Worm (Caenorhabditis elegans): ENCODE results near the gene nhr-167.
"Not testable (repeated sequence)": the region's sequence is repeated elsewhere in the genome, so short reads cannot be mapped to it uniquely, and the experiment has no call there.

Gene nhr-167

DNA sequence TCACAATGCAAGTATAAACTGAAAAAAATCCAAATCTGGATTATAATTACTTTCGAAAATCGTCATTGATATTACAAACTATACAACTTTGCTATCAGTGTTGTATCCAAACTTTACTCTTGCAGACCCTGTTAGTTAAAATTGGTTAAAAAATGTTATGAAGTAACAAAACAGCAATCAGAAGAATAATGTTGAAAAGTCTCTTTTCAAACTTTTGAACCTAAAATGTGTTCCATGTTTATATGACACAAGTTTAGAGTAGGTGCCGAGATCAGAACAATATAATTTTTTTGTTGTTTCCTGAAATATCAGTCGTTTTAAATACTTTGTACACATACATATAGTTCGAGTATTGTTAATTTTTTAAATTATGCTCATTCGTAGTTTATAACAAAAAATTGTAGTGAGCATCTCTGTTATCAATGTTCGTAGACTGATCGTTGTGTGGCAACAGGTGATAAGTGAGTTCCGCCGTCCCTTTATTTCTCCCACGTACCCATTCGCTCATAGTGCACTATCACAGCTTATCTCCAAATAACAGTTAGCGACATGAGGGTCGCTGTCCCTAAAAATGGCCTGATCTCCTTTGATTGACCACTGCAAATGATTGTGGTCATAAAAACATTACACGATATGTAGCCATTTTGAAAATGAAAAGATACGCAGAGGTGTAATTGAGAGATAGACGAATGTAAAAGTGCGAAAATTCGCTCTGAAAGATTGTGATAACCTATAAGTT, 19.7 kb downstream of the nhr-167 start:
- no peak for TF ChIP-seq ets-7 (tag; optimal IDR thresholded peaks at IDR 0.05)
- no peak for TF ChIP-seq ama-1 (optimal IDR thresholded peaks at IDR 0.05)
- TF ChIP-seq ceh-13 (GFP tag; optimal IDR thresholded peaks at IDR 0.05) = no peak
- TF ChIP-seq pes-1 (GFP tag; IDR thresholded peaks at IDR 0.05) = no peak
- no peak for TF ChIP-seq hmbx-1 (tag; optimal IDR thresholded peaks at IDR 0.05)
- no peak for TF ChIP-seq sea-1 (GFP tag; conservative IDR thresholded peaks at IDR 0.05)
- no peak for TF ChIP-seq scrt-1 (GFP tag; IDR thresholded peaks at IDR 0.05)

ce11 chrX:11961103-11961502, 20.8 kb downstream of the nhr-167 start, which contains the start of gene C49F5.13:
Gene C49F5.13, plus strand, starts transcription at chrX:11961403.
- TF ChIP-seq pes-1 (GFP tag; IDR thresholded peaks at IDR 0.05); aly-1 (tag; optimal IDR thresholded peaks at IDR 0.05); hmg-4 (GFP tag; optimal IDR thresholded peaks at IDR 0.05): not testable (repeated sequence)

ce11 chrX:11959838-11960237, 22.0 kb downstream of the nhr-167 start, which contains the start of gene C49F5.8:
Gene C49F5.8, plus strand, starts transcription at chrX:11960138.
- TF ChIP-seq ceh-36 (tag; optimal IDR thresholded peaks at IDR 0.05) = no peak
- no peak for TF ChIP-seq hmbx-1 (tag; optimal IDR thresholded peaks at IDR 0.05)
- no peak for TF ChIP-seq ama-1 (optimal IDR thresholded peaks at IDR 0.05)
- TF ChIP-seq F13C5.2 (tag; optimal IDR thresholded peaks at IDR 0.05) = no peak
- TF ChIP-seq ets-7 (tag; optimal IDR thresholded peaks at IDR 0.05) = no peak
- no peak for TF ChIP-seq aly-1 (tag; optimal IDR thresholded peaks at IDR 0.05)
- no peak for TF ChIP-seq tra-4 (tag; optimal IDR thresholded peaks at IDR 0.05)
- no peak for TF ChIP-seq B0310.2 (tag; optimal IDR thresholded peaks at IDR 0.05)
- no peak for TF ChIP-seq hmg-4 (GFP tag; optimal IDR thresholded peaks at IDR 0.05)
- no peak for TF ChIP-seq pes-1 (GFP tag; IDR thresholded peaks at IDR 0.05)
- no peak for TF ChIP-seq scrt-1 (GFP tag; IDR thresholded peaks at IDR 0.05)
- no peak for TF ChIP-seq tbx-37 (GFP tag; conservative IDR thresholded peaks at IDR 0.05)
- TF ChIP-seq flt-1 (GFP tag; IDR thresholded peaks at IDR 0.05) = no peak
- no peak for TF ChIP-seq ceh-13 (GFP tag; optimal IDR thresholded peaks at IDR 0.05)
- TF ChIP-seq hnd-1 (tag; optimal IDR thresholded peaks at IDR 0.05) = no peak

DNA sequence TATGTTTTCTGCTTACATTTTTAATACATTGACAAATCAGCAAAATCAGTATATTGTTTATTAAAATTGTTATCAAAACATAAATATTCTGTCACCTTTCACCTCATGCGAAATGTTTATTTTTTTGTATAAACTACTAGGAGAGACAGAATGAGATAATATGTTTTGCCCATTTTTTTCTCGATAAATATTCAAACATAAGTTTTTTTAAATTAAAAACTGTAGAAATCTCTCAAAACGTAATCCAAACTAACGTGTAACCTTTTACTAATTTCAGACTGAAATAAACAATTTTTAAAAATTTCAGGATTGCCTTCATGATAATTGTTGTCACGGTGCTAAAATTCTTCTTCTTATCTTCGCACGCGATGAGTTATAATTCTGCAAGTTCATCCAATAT, 24.6 kb downstream of the nhr-167 start, which contains the start of gene T08D10.5:
Gene T08D10.5 (plus strand): TSS at position 301 of the 400 bp plus-strand sequence.
- TF ChIP-seq scrt-1 (GFP tag; IDR thresholded peaks at IDR 0.05) (no peak), ets-7 (tag; optimal IDR thresholded peaks at IDR 0.05) (no peak), aly-1 (tag; optimal IDR thresholded peaks at IDR 0.05) (no peak), ama-1 (optimal IDR thresholded peaks at IDR 0.05) (no peak), hnd-1 (tag; optimal IDR thresholded peaks at IDR 0.05) (no peak), flt-1 (GFP tag; IDR thresholded peaks at IDR 0.05) (no peak), hmg-4 (GFP tag; optimal IDR thresholded peaks at IDR 0.05) (no peak), ceh-13 (GFP tag; optimal IDR thresholded peaks at IDR 0.05) (no peak), B0310.2 (tag; optimal IDR thresholded peaks at IDR 0.05) (no peak), pes-1 (GFP tag; IDR thresholded peaks at IDR 0.05) (no peak), sea-1 (GFP tag; conservative IDR thresholded peaks at IDR 0.05) (no peak), ceh-36 (tag; optimal IDR thresholded peaks at IDR 0.05) (no peak), tbx-11 (GFP tag; IDR thresholded peaks at IDR 0.05) (no peak)

ce11 chrX:11955125-11955524, 26.8 kb downstream of the nhr-167 start, which contains the start of gene T08D10.3:
Gene T08D10.3, plus strand, starts transcription at chrX:11955425.
- TF ChIP-seq hmbx-1 (tag; optimal IDR thresholded peaks at IDR 0.05) (no peak), flt-1 (GFP tag; IDR thresholded peaks at IDR 0.05) (no peak), aly-1 (tag; optimal IDR thresholded peaks at IDR 0.05) (no peak), ceh-13 (GFP tag; optimal IDR thresholded peaks at IDR 0.05) (no peak), ets-7 (tag; optimal IDR thresholded peaks at IDR 0.05) (no peak), hmg-4 (GFP tag; optimal IDR thresholded peaks at IDR 0.05) (no peak), ceh-36 (tag; optimal IDR thresholded peaks at IDR 0.05) (no peak), sea-1 (GFP tag; conservative IDR thresholded peaks at IDR 0.05) (no peak), hnd-1 (tag; optimal IDR thresholded peaks at IDR 0.05) (no peak), F13C5.2 (tag; optimal IDR thresholded peaks at IDR 0.05) (no peak), ama-1 (optimal IDR thresholded peaks at IDR 0.05) (no peak), tbx-37 (GFP tag; conservative IDR thresholded peaks at IDR 0.05) (no peak), pes-1 (GFP tag; IDR thresholded peaks at IDR 0.05) (no peak), B0310.2 (tag; optimal IDR thresholded peaks at IDR 0.05) (no peak), tra-4 (tag; optimal IDR thresholded peaks at IDR 0.05) (no peak)

DNA sequence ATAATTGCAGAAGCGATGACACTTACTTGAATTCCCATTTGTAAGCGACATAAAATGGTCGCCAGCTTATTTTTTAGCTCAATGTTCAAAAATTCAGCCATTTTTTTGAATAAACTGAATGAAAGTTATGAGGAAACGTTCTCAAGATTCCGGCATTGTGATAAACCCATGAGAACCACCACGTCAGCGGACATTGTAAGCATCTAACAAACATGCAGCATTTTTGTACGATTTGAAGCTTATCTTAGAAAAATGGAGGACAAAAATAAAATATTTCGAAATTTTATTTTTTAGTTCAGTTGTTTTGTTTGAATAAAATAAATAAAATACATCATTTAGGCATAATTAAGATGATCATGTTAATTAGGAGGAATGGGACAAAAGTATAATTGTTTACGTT, 28.7 kb downstream of the nhr-167 start, which contains the start of gene T08D10.4:
Gene T08D10.4 (minus strand): TSS at position 101 of the 400 bp plus-strand sequence.
- TF ChIP-seq tbx-37 (GFP tag; conservative IDR thresholded peaks at IDR 0.05) (no peak), ceh-13 (GFP tag; optimal IDR thresholded peaks at IDR 0.05) (no peak), sea-1 (GFP tag; conservative IDR thresholded peaks at IDR 0.05) (no peak), ama-1 (optimal IDR thresholded peaks at IDR 0.05) (no peak), aly-1 (tag; optimal IDR thresholded peaks at IDR 0.05) (no peak), hmbx-1 (tag; optimal IDR thresholded peaks at IDR 0.05) (no peak), B0310.2 (tag; optimal IDR thresholded peaks at IDR 0.05) (no peak), scrt-1 (GFP tag; IDR thresholded peaks at IDR 0.05) (no peak), pes-1 (GFP tag; IDR thresholded peaks at IDR 0.05) (no peak), tbx-11 (GFP tag; IDR thresholded peaks at IDR 0.05) (no peak), hmg-4 (GFP tag; optimal IDR thresholded peaks at IDR 0.05) (no peak), F13C5.2 (tag; optimal IDR thresholded peaks at IDR 0.05) (no peak), ets-7 (tag; optimal IDR thresholded peaks at IDR 0.05) (no peak)

- no peak for TF ChIP-seq hmbx-1 (tag; optimal IDR thresholded peaks at IDR 0.05)
- no peak for TF ChIP-seq hmg-4 (GFP tag; optimal IDR thresholded peaks at IDR 0.05)
- no peak for TF ChIP-seq ama-1 (optimal IDR thresholded peaks at IDR 0.05)
- TF ChIP-seq sea-1 (GFP tag; conservative IDR thresholded peaks at IDR 0.05) = no peak
- TF ChIP-seq ceh-36 (tag; optimal IDR thresholded peaks at IDR 0.05) = no peak
- no peak for TF ChIP-seq hnd-1 (tag; optimal IDR thresholded peaks at IDR 0.05)
- TF ChIP-seq tra-4 (tag; optimal IDR thresholded peaks at IDR 0.05) = no peak
- no peak for TF ChIP-seq B0310.2 (tag; optimal IDR thresholded peaks at IDR 0.05)
- no peak for TF ChIP-seq ets-7 (tag; optimal IDR thresholded peaks at IDR 0.05)
- no peak for TF ChIP-seq pes-1 (GFP tag; IDR thresholded peaks at IDR 0.05)
- TF ChIP-seq scrt-1 (GFP tag; IDR thresholded peaks at IDR 0.05) = no peak
- no peak for TF ChIP-seq F13C5.2 (tag; optimal IDR thresholded peaks at IDR 0.05)
- no peak for TF ChIP-seq tbx-11 (GFP tag; IDR thresholded peaks at IDR 0.05)
- TF ChIP-seq tbx-37 (GFP tag; conservative IDR thresholded peaks at IDR 0.05) = no peak
- TF ChIP-seq ceh-13 (GFP tag; optimal IDR thresholded peaks at IDR 0.05) = no peak
- no peak for TF ChIP-seq flt-1 (GFP tag; IDR thresholded peaks at IDR 0.05)
- TF ChIP-seq aly-1 (tag; optimal IDR thresholded peaks at IDR 0.05) = no peak
These were observed 29.8 kb downstream of the nhr-167 start for ce11 chrX:11952129-11952528.

Measured in whole organism, early embryonic.